Fruit fly (Drosophila melanogaster) whole organism, larva: ENCODE measurements around the gene Cpr97Ea.

ENCODE experiments used
- noc ChIP-seq: fragments of 200-800 bp; sonication (Bioruptor generic); optimal IDR thresholded peaks from 3 replicates; lab custom pipeline; 2019; ENCODE audit warnings: missing biosample characterization, mild to moderate bottlenecking, missing genetic modification characterization, moderate library complexity

The Cpr97Ea gene

DNA sequence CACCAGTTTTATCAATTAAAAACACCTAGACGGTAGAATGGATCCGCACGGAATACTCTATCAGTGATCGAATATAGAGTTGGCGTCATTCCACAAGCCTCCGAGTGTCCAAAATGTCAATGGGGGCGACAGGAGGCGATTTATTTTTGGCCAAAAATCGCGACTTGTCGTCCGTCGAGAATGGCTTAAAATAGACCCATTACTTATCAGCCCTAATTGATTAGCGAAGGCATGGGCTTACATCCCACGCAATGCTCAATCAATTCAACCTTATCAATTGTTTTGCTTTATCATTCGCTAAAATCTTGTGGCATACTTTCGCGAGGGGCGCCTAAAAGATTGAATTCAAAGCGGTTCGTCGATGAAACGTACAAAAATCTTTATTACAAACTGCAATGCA is 20.5 kb upstream of the Cpr97Ea start:
- peak; percentile 67 for TF ChIP-seq noc

DNA sequence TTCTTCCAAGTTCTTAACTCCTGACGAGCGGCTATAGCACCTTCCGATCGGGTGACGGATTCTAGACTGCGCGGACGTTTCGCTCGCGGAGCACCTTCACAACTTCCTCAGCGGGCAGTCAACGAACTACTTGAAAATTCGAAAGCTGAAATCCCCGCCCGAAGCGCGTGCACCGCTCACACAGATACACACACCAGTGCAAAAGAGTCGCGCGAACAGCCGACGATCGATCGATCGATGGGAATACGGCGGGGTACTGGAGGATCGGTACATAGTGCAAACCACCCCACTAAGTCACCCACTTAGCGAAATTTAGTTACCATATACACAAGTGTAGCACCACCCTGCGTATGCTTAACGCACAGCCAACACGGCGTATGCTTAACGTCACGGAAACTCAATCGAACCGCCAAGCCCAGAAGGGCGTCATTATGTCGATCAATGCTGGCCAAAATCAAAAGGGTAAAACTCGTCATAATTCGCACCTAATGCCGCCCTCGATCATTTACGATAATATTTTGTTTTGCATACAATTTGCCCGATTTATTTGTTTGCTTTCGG is 18.6 kb upstream of the Cpr97Ea start, which contains the start of gene CAH9:
TSS of gene CAH9 (minus strand) at position 51 of the 561 bp plus-strand sequence.
- no peak for TF ChIP-seq noc

DNA sequence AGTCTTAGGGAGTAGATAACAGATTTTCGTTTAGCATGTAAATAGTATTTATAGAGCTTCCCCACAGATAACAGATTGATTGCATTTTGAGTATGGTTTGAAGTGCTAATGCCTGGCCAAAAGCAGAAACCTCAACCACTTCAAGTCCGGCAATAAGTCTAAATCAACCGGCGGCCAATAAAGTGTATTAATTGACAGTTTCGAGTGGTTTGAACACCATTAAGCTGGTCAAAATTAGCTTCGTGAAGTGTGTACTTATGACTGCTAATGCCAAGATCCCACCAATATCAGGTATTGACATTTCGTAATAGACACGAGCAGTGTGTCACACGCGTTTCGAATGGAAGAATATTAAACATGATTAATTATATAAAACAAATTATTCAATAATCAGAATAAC is 17.9 kb upstream of the Cpr97Ea start:
- TF ChIP-seq noc: no peak

- TF ChIP-seq noc: no peak
Measured at dm6 chr3R:27100930-27101329, 13.4 kb upstream of the Cpr97Ea start, which contains the start of gene Jhbp11. Gene Jhbp11, plus strand, starts transcription at chr3R:27101230.

dm6 chr3R:27099579-27099978 is 12.0 kb upstream of the Cpr97Ea start, which contains the start of gene eater:
Gene eater, minus strand, starts transcription at chr3R:27099679.
- TF ChIP-seq noc: no peak

DNA sequence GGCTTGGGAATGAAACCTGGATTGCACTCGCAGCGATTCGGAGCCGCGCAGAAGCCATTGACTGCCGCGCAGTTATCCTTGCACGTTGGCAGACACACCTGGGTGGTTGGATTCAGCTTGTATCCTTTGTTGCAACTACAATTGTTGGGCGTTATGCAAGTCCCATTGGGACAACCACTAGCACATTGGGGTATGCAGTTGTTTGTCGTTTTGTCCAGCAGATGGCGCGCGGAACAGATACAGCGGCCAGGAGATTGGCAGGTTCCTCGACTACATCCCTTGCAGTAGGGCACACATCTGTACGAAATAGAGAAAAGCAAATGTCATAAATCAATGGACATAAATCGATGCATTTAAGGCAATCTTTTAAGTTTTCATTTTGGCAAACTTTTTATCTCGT is 11.1 kb upstream of the Cpr97Ea start:
- TF ChIP-seq noc: no peak

dm6 chr3R:27094233-27094632 is 6.7 kb upstream of the Cpr97Ea start, which contains the start of gene CG14259:
Gene CG14259, plus strand, starts transcription at chr3R:27094533.
- TF ChIP-seq noc: no peak

DNA sequence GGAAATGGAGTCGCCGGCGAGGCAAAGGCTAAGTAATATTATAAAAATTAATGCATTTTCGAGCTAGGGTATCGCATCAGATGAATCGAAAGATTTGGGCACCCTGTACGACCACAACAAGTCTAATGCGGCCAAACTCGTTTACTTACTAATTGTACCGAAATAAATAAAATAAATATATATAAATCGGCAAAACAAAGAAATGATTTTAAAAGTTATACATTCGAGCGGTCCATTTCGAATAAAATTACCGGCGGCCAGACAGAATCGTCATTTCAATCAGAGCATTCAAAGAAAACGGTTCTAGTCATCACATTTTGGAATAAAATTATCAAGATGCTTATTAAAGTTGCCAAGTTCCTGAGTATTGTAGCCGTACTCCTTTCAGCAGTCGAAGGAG is 5.3 kb upstream of the Cpr97Ea start, which contains the start of gene CG14258:
TSS of gene CG14258 (plus strand) at position 301 of the 400 bp plus-strand sequence.
- TF ChIP-seq noc: no peak

DNA sequence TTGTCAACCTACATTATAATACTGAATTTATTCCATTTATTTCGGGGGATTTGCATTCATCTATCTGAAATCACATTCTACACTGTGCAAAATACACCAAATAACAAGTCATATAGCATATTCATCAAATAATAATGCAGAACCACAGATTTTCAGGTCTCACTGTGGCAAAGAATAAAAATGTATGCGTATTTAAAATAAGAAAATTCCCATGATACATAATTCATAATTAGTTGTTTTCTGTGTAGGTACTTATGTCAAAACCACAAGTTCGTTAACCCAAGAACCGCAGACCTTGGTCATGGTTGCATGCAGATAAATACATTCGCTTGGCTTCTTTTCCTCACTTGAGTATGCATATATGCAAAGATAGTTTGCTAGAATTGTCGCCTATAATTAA is 4.7 kb upstream of the Cpr97Ea start:
- no peak for TF ChIP-seq noc

DNA sequence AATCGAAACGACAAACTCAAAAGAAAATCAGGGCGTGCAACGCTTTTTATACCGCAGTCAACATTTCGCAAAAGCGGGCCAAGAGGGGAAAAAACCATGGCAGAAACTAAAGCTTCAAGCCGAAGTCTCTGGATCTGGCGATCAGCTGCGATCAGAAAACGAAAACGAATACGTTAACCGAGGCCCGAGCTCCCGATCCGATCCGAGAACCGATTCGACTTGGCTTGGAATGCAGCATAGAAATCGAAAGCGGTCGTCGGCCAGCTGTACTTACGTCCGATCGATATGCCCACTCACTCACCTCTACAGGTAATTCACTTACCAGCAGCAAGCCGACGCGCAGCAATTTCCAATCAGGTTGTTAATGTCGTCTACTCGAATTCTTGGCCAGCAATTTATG is 3.5 kb upstream of the Cpr97Ea start, which contains the start of gene Cpr97Eb:
TSS of gene Cpr97Eb (minus strand) at position 25 of the 400 bp plus-strand sequence.
- no peak for TF ChIP-seq noc

DNA sequence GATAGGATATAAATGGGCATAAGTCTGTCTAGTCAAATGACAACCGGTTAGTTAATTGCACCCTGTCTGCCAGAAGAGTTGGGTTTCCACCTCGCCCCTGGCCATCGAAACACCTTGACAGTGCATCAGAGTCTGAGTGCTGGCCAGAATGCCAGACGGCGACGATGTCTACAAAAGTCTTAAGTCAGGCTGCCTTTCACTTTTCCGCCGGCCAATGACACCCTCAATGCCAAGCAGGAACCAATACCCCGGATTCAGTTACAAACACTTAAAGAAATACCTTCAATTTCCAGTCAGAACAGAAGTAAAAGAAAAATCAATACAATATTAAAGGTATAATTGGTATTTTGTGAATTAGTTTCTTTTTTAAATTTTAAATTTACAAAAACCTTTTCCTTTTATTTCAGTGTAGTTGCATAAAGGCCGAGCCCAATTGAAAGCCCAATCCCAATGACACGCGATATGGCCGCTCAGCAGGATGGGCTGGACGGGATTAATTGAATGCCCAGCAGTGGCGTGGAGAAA is 3.0 kb downstream of the Cpr97Ea start:
- no peak for TF ChIP-seq noc

DNA sequence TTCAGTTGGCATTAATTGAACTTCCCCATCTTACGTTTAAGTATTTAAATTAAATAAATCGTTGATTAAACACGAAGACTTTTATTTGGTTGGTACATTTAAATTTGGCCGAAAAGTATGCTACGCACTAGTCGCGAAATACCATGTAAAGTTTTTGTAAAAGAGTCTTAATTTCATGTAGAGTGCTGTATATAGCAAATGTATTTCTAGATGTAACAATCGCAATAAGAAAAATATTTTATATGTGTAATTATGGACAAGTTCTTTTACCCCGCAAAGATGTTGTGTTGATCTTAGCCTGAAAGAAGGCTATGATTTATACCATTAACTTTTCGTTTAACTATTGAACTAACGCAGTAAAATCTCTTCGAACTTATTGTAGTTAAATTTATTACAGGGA is 4.8 kb downstream of the Cpr97Ea start:
- no peak for TF ChIP-seq noc

DNA sequence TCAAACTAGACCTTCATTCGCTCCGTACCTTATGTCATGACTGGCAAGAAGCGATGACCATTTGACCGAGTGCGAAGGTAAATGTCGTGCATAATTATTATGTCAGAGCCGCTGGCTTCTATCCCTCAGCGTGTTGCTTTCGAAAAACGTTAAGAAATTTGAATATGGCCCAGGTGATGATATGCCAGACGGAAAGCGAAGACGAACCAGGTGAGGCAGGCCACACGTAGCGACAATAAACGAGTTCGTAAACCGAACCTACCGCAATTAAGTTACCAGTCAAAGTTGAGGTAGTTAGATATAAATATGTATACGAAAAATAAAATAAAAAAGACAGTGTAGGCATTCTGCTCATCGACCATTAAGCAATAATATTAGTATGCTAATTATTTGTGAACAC is 11.0 kb downstream of the Cpr97Ea start:
- no peak for TF ChIP-seq noc

dm6 chr3R:27075694-27076093 is 11.9 kb downstream of the Cpr97Ea start, which contains the start of gene CG14257:
Gene CG14257, plus strand, starts transcription at chr3R:27075870.
- no peak for TF ChIP-seq noc

DNA sequence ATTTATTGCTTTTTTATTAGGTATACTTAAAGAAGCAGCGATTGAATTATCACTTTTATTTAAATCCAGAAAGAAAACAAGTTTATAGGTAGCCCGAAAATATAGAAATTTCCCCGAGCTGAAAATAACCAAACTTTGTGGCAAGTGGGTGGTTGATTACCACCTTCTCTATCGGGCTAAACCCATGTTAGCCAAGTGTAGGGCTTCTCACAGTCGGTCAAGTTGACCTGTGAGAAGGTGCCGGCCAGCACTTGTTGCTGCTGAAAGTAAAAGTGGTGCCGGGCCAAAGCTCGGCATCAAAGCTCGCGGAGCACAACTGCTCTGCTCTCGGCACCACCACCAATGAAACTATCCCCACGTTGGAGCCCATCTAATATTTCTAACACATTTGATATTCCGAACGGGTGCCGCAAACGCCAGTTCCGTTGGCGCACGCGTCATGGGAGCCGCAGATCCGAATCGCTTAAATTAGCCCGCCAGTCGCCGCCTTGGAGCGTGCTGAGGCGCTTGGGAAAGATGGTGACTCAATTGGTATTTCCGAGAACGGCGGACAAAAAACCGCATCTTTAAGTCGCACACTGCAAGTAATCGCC is 16.6 kb downstream of the Cpr97Ea start:
- no peak for TF ChIP-seq noc

DNA sequence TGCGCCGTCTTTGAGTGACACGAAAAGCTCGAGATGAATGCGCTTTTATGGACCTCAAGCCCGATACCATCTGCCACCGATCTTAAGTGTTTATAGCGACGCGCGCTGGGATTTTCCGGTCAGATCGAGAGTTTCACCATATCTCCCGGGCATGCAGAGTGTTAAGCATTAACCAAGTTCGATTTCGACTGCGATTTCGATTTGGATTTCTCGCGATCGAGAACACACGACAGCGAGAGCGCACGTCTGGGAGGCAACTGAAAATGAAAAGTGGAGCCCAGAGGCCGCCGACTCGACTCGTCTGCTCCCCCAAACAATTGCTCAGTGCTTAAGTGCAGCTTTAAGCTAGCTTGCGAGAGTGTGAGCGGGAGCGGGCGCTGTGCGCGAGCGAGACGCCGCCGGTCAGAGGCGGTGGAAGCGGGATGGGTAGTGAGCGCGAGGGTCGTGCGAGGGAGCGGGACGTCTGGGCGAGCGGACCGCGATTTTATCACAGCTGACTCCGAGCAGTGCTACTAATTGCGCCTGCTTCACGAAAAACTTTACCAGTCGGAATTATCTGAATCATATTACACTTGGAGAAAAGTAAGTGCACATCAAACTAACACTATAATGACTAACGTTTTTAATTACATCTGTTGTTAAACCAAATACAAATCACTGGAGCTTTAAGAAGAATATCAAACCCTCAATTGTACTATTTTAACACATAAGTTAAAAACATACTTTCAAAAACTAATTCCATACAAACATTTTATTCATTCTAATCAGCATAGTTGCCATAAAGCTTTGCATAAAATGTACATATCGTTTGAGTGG is 17.6 kb downstream of the Cpr97Ea start, which contains the start of gene spz:
TSS of gene spz (minus strand) at position 261 of the 816 bp plus-strand sequence.
- no peak for TF ChIP-seq noc

- TF ChIP-seq noc: no peak
Measured at dm6 chr3R:27069201-27069600, 18.4 kb downstream of the Cpr97Ea start.
